Worm (Caenorhabditis elegans): ENCODE results near the gene rbc-1.

Gene rbc-1

DNA sequence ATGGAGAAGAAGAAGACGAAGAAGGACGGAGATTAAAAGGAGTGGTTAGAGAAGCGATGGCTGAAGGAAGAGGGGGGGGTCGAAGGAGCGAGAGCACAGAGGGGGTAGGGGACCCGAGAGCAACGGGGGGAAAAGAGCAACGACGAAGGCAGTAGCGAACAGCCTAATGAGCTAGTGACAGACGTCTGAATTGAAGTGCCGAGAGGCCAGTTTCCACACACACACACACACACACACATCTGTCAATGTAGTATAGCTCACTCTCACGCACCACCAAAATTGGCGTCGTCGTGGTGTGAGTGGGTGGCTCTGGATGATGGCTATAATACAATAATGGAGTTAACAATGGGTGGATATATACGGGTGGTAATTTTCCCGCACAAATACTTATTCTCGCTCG, 25.5 kb downstream of the rbc-1 start (continued):
- TF ChIP-seq nhr-41 (GFP tag; IDR thresholded peaks at IDR 0.05) (no peak), dmd-6 (GFP tag; IDR thresholded peaks at IDR 0.05) (0 out of 2 replicates have a peak, but pooled peaks have one; percentile 14), ctbp-1 (GFP tag; IDR thresholded peaks at IDR 0.05) (peak; percentile 68; the same call in 1 of the 2 replicates), aha-1 (tag) (peak; percentile 93), nhr-25 (tag; optimal IDR thresholded peaks at IDR 0.05; ENCODE audit: borderline replicate concordance, insufficient read depth) (no peak), lin-1 (GFP tag; IDR thresholded peaks at IDR 0.05) (no peak), Y105C5A.15 (GFP tag; IDR thresholded peaks at IDR 0.05) (no peak), arid-1 (GFP tag; conservative IDR thresholded peaks at IDR 0.05) (no peak), nhr-6 (tag; optimal IDR thresholded peaks at IDR 0.05) (no peak), spr-3 (GFP tag; optimal IDR thresholded peaks at IDR 0.05) (no peak), cey-2 (tag; optimal IDR thresholded peaks at IDR 0.05; ENCODE audit: borderline replicate concordance, insufficient read depth) (no peak), saeg-2 (GFP tag; IDR thresholded peaks at IDR 0.05) (no peak)

- TF ChIP-seq rbr-2 (tag; optimal IDR thresholded peaks at IDR 0.05) (no peak), daf-12 (tag; optimal IDR thresholded peaks at IDR 0.05) (no peak), dpl-1 (GFP tag; optimal IDR thresholded peaks at IDR 0.05) (no peak), tra-1 (GFP tag; IDR thresholded peaks at IDR 0.05) (no peak), egl-43 (GFP tag; IDR thresholded peaks at IDR 0.05) (0 out of 2 replicates have a peak, but pooled peaks have one; percentile 48), daf-16 (GFP tag; optimal IDR thresholded peaks at IDR 0.05) (no peak), daf-16 (tag; optimal IDR thresholded peaks at IDR 0.05) (no peak), ceh-28 (tag; optimal IDR thresholded peaks at IDR 0.05) (no peak), attf-4 (tag; optimal IDR thresholded peaks at IDR 0.05) (no peak), mes-2 (tag; optimal IDR thresholded peaks at IDR 0.05; ENCODE audit: poor library complexity, severe bottlenecking) (no peak), cey-2 (tag; optimal IDR thresholded peaks at IDR 0.05; ENCODE audit: borderline replicate concordance, insufficient read depth) (no peak), hlh-11 (tag; optimal IDR thresholded peaks at IDR 0.05) (no peak), T26A8.4 (GFP tag; IDR thresholded peaks at IDR 0.05) (no peak), hlh-30 (tag; optimal IDR thresholded peaks at IDR 0.05; ENCODE audit: insufficient read depth) (no peak), gei-8 (GFP tag; optimal IDR thresholded peaks at IDR 0.05) (no peak), nhr-102 (tag; optimal IDR thresholded peaks at IDR 0.05) (no peak), arid-1 (GFP tag; conservative IDR thresholded peaks at IDR 0.05) (no peak), madf-5 (GFP tag; IDR thresholded peaks at IDR 0.05) (no peak), saeg-2 (GFP tag; IDR thresholded peaks at IDR 0.05) (no peak), unc-130 (GFP tag; optimal IDR thresholded peaks at IDR 0.05) (no peak), lin-39 (tag; optimal IDR thresholded peaks at IDR 0.05) (no peak), daf-19 (GFP tag; conservative IDR thresholded peaks at IDR 0.05) (no peak), snpc-4 (tag; optimal IDR thresholded peaks at IDR 0.05) (peak; percentile 26), D1046.2 (GFP tag; IDR thresholded peaks at IDR 0.05) (0 out of 2 replicates have a peak, but pooled peaks have one; percentile 30), ces-1 (GFP tag; optimal IDR thresholded peaks at IDR 0.05) (no peak), zag-1 (tag; optimal IDR thresholded peaks at IDR 0.05) (no peak), zip-2 (tag; optimal IDR thresholded peaks at IDR 0.05) (no peak), ctbp-1 (GFP tag; IDR thresholded peaks at IDR 0.05) (no peak)
Observed at ce11 chrX:14637445-14637844, 26.3 kb downstream of the rbc-1 start.

ce11 chrX:14639941-14640340, 28.8 kb downstream of the rbc-1 start:
- TF ChIP-seq F26F4.8 (GFP tag; conservative IDR thresholded peaks at IDR 0.05) = no peak
- peak; percentile 74 for TF ChIP-seq ctbp-1 (GFP tag; IDR thresholded peaks at IDR 0.05)
- 0 out of 2 replicates have a peak, but pooled peaks have one; percentile 42 for TF ChIP-seq egl-43 (GFP tag; IDR thresholded peaks at IDR 0.05)
- peak; percentile 90 for TF ChIP-seq fkh-10 (GFP tag; optimal IDR thresholded peaks at IDR 0.05)
- TF ChIP-seq mep-1 (tag; optimal IDR thresholded peaks at IDR 0.05) = peak; percentile 71
- TF ChIP-seq nhr-11 (tag; optimal IDR thresholded peaks at IDR 0.05) = peak; percentile 17
- TF ChIP-seq lsy-2 (tag; optimal IDR thresholded peaks at IDR 0.05) = peak in 1 of 2 experiments; percentile 46
- TF ChIP-seq ztf-7 (tag; optimal IDR thresholded peaks at IDR 0.05) = no peak
- peak; percentile 64 for TF ChIP-seq hmg-1.1 (GFP tag; IDR thresholded peaks at IDR 0.05)
- no peak for TF ChIP-seq T26A8.4 (GFP tag; IDR thresholded peaks at IDR 0.05)
- no peak for TF ChIP-seq lir-3 (tag; optimal IDR thresholded peaks at IDR 0.05)
- TF ChIP-seq set-16 (GFP tag; IDR thresholded peaks at IDR 0.05) = peak; percentile 67
- no peak for TF ChIP-seq arid-1 (GFP tag; conservative IDR thresholded peaks at IDR 0.05)
- TF ChIP-seq aha-1 (tag) = no peak
- TF ChIP-seq aly-2 (tag; optimal IDR thresholded peaks at IDR 0.05) = no peak
- no peak for TF ChIP-seq F10B5.3 (tag; optimal IDR thresholded peaks at IDR 0.05)
- TF ChIP-seq F49E8.2 (tag; optimal IDR thresholded peaks at IDR 0.05; ENCODE audit: borderline replicate concordance) = no peak
- peak in 1 of 2 experiments; percentile 4 for TF ChIP-seq daf-16 (GFP tag; optimal IDR thresholded peaks at IDR 0.05)
- no peak for TF ChIP-seq daf-16 (tag; optimal IDR thresholded peaks at IDR 0.05)
- TF ChIP-seq sdz-12 (GFP tag; optimal IDR thresholded peaks at IDR 0.05) = no peak
